Worm (Caenorhabditis elegans): ENCODE measurements around the gene Y50E8A.5.

ce11 chrV:14734187-14734765, 2.5 kb downstream of the Y50E8A.5 start, which contains the start of gene unc-61:
- no peak for TF ChIP-seq med-1 (GFP tag; optimal IDR thresholded peaks at IDR 0.05; ENCODE audit: insufficient read depth)
- no peak for TF ChIP-seq cog-1 (tag; optimal IDR thresholded peaks at IDR 0.05)
- no peak for TF ChIP-seq flt-1 (GFP tag; IDR thresholded peaks at IDR 0.05)
- TF ChIP-seq klf-2 (GFP tag; conservative IDR thresholded peaks at IDR 0.05) = no peak
- no peak for TF ChIP-seq tab-1 (GFP tag; IDR thresholded peaks at IDR 0.05)
- TF ChIP-seq ztf-29 (GFP tag; IDR thresholded peaks at IDR 0.05) = no peak
- no peak for TF ChIP-seq ztf-23 (GFP tag; IDR thresholded peaks at IDR 0.05)
- no peak for TF ChIP-seq T22C8.4 (GFP tag; IDR thresholded peaks at IDR 0.05)
- TF ChIP-seq ref-1 (GFP tag; conservative IDR thresholded peaks at IDR 0.05) = no peak

Data from whole organism, midembryonic.